Worm (Caenorhabditis elegans) whole organism, late embryonic: Measurements from ENCODE around the gene rabr-1.

ENCODE experiments used
- C38D4.7 ChIP-seq: fragments of 200-800 bp; sonication (Bioruptor generic); optimal IDR thresholded peaks from 2 replicates; lab custom pipeline; 2018; ENCODE audit warnings: mild to moderate bottlenecking, missing genetic modification characterization, moderate library complexity, missing compliant biosample characterization
- T23F11.4 ChIP-seq: fragments of 200-800 bp; sonication (Bioruptor generic); optimal IDR thresholded peaks from 2 replicates; lab custom pipeline; 2018; ENCODE audit warnings: mild to moderate bottlenecking, missing genetic modification characterization, missing compliant biosample characterization
- Y22D7AL.16 ChIP-seq: sonication (generic microtip); optimal IDR thresholded peaks from 2 replicates; lab custom pipeline; 2016; ENCODE audit warnings: missing genetic modification characterization, missing compliant biosample characterization
- ceh-19 ChIP-seq: fragments of 200-800 bp; sonication (Bioruptor generic); optimal IDR thresholded peaks from 2 replicates; lab custom pipeline; 2018; ENCODE audit warnings: mild to moderate bottlenecking, missing genetic modification characterization, missing compliant biosample characterization
- ceh-2 ChIP-seq: sonication (generic microtip); optimal IDR thresholded peaks from 2 replicates; lab custom pipeline; 2016; ENCODE audit warnings: missing genotype, missing genetic modification characterization, missing compliant biosample characterization
- ceh-31 ChIP-seq: sonication (generic microtip); optimal IDR thresholded peaks from 2 replicates; lab custom pipeline; 2016; ENCODE audit warnings: missing genetic modification characterization, missing compliant biosample characterization
- ceh-48 ChIP-seq: sonication (generic microtip); optimal IDR thresholded peaks from 2 replicates; lab custom pipeline; 2016; ENCODE audit warnings: missing genetic modification characterization, inconsistent platforms, missing compliant biosample characterization
- che-1 ChIP-seq: sonication (generic microtip); optimal IDR thresholded peaks from 2 replicates; lab custom pipeline; 2016; ENCODE audit warnings: mild to moderate bottlenecking, missing genetic modification characterization, missing compliant biosample characterization
- fax-1 ChIP-seq: sonication (generic microtip); optimal IDR thresholded peaks from 2 replicates; lab custom pipeline; 2016; ENCODE audit warnings: missing genotype, missing genetic modification characterization, missing compliant biosample characterization
- fkh-10 ChIP-seq: fragments of 150-350 bp; optimal IDR thresholded peaks from 2 replicates; lab custom pipeline; 2014; ENCODE audit warnings: missing biosample characterization, missing genetic modification reagents, missing genetic modification characterization
- hlh-13 ChIP-seq: fragments of 200-800 bp; sonication (Bioruptor generic); optimal IDR thresholded peaks from 2 replicates; lab custom pipeline; 2018; ENCODE audit warnings: mild to moderate bottlenecking, missing genetic modification characterization, missing compliant biosample characterization
- hlh-15 ChIP-seq: sonication (generic microtip); optimal IDR thresholded peaks from 2 replicates; lab custom pipeline; 2016; ENCODE audit warnings: missing genetic modification characterization, missing compliant biosample characterization
- hlh-6 ChIP-seq: sonication (generic microtip); optimal IDR thresholded peaks from 2 replicates; lab custom pipeline; 2016; ENCODE audit warnings: missing genotype, missing genetic modification characterization, missing compliant biosample characterization
- nfya-1 ChIP-seq: sonication (generic microtip); optimal IDR thresholded peaks from 2 replicates; lab custom pipeline; 2017; ENCODE audit warnings: missing genetic modification characterization, mild to moderate bottlenecking, missing compliant biosample characterization, antibody characterized with exemption, moderate library complexity
- nhr-11 ChIP-seq: fragments of 150-350 bp; optimal IDR thresholded peaks from 2 replicates; lab custom pipeline; 2014; ENCODE audit warnings: missing biosample characterization, missing genetic modification characterization
- nhr-232 ChIP-seq: sonication (generic microtip); optimal IDR thresholded peaks from 2 replicates; lab custom pipeline; 2016; ENCODE audit warnings: missing genetic modification characterization, missing compliant biosample characterization
- odd-2 ChIP-seq: sonication (generic microtip); optimal IDR thresholded peaks from 2 replicates; lab custom pipeline; 2017; ENCODE audit warnings: antibody characterized with exemption, mild to moderate bottlenecking, missing genetic modification characterization, missing compliant biosample characterization
- pax-1 ChIP-seq: fragments of 150-350 bp; optimal IDR thresholded peaks from 2 replicates; lab custom pipeline; 2014; ENCODE audit warnings: missing biosample characterization, missing genetic modification characterization
- pqm-1 ChIP-seq: sonication (generic microtip); optimal IDR thresholded peaks from 2 replicates; lab custom pipeline; 2016; ENCODE audit warnings: missing genetic modification characterization, missing compliant biosample characterization
- pros-1 ChIP-seq: fragments of 150-350 bp; optimal IDR thresholded peaks from 2 replicates; lab custom pipeline; 2014; ENCODE audit warnings: missing biosample characterization, missing genetic modification reagents, missing genetic modification characterization
- rnt-1 ChIP-seq: sonication (generic microtip); optimal IDR thresholded peaks from 2 replicates; lab custom pipeline; 2016; ENCODE audit warnings: missing genetic modification characterization, missing compliant biosample characterization
- ttx-3 ChIP-seq: sonication (generic microtip); optimal IDR thresholded peaks from 2 replicates; lab custom pipeline; 2016; ENCODE audit warnings: missing genetic modification reagents, missing genetic modification characterization, missing compliant biosample characterization
- unc-3 ChIP-seq, 2 experiments: fragments of 200-800 bp in 1 of 2; sonication (Bioruptor generic) in 1 of 2; sonication (generic microtip) in 1 of 2; conservative IDR thresholded peaks in 1 of 2; optimal IDR thresholded peaks in 1 of 2; 2 replicates each; pipeline versions ENCODE4 v1.3.6 to Lab custom; 2016 to 2022; ENCODE audit warnings: missing compliant biosample characterization in 2 of 2, missing genetic modification characterization in 2 of 2, missing genetic modification reagents in 1 of 2
- zip-5 ChIP-seq: sonication (generic microtip); optimal IDR thresholded peaks from 2 replicates; lab custom pipeline; 2016; ENCODE audit warnings: missing genetic modification characterization, missing compliant biosample characterization

The rabr-1 gene

ce11 chrX:2549322-2549721 is 53.3 kb downstream of the rabr-1 start (continued):
- TF ChIP-seq Y22D7AL.16 (tag; lab: Kevin White, UChicago) (peak; percentile 75), nhr-11 (no peak), hlh-15 (peak; percentile 76), fax-1 (tag; lab: Kevin White, UChicago) (peak; percentile 81), ceh-2 (tag; lab: Kevin White, UChicago) (peak; percentile 47), C38D4.7 (GFP tag; lab: Kevin White, UChicago) (peak; percentile 82), zip-5 (tag; lab: Kevin White, UChicago) (peak; percentile 54), ceh-48 (tag; lab: Kevin White, UChicago) (peak; percentile 44), nfya-1 (tag; lab: Kevin White, UChicago) (peak; percentile 40), pax-1 (tag; lab: Kevin White, UChicago) (no peak), hlh-13 (GFP tag; lab: Kevin White, UChicago) (peak; percentile 50), rnt-1 (tag; lab: Kevin White, UChicago) (peak; percentile 84), ceh-19 (peak; percentile 85), unc-3 (GFP tag; conservative IDR thresholded peaks at IDR 0.05; lab: Robert Waterston, UW) (peak; percentile 82), unc-3 (tag; optimal IDR thresholded peaks at IDR 0.05; lab: Kevin White, UChicago) (peak; percentile 64), pqm-1 (tag; lab: Kevin White, UChicago) (peak; percentile 57), ttx-3 (tag; lab: Kevin White, UChicago) (peak; percentile 79), nhr-232 (tag; lab: Kevin White, UChicago) (peak; percentile 80), fkh-10 (peak; percentile 41), ceh-31 (peak; percentile 62), hlh-6 (tag; lab: Kevin White, UChicago) (peak; percentile 87), odd-2 (tag; lab: Kevin White, UChicago) (peak; percentile 51), pros-1 (tag; lab: Kevin White, UChicago) (no peak), che-1 (tag; lab: Kevin White, UChicago) (peak; percentile 86), T23F11.4 (GFP tag; lab: Kevin White, UChicago) (peak; percentile 83)
- TF ChIP-seq, all 69 proteins: peak for 57
